Fruit fly (Drosophila melanogaster) whole organism, embryonic: Measurements from ENCODE around the gene Ptp10D.

Source experiments
- BtbVII ChIP-seq: fragments of 200-800 bp; sonication (Bioruptor generic); optimal IDR thresholded peaks from 3 replicates; lab custom pipeline; 2017; ENCODE audit warnings: missing biosample characterization, mild to moderate bottlenecking, missing genetic modification characterization
- CG10543 ChIP-seq: fragments of 200-800 bp; sonication (Bioruptor generic); optimal IDR thresholded peaks from 3 replicates; lab custom pipeline; 2017; ENCODE audit warnings: missing biosample characterization, mild to moderate bottlenecking, missing genetic modification characterization, moderate library complexity
- CG10654 ChIP-seq: fragments of 200-800 bp; sonication (Bioruptor generic); optimal IDR thresholded peaks from 2 replicates; lab custom pipeline; 2016; ENCODE audit warnings: missing biosample characterization, missing genetic modification characterization
- CG11093 ChIP-seq: fragments of 200-800 bp; sonication (Bioruptor generic); IDR thresholded peaks from 3 replicates; pipeline ENCODE4 v1.3.6; 2022; ENCODE audit warnings: missing biosample characterization, missing genetic modification characterization
- CG12071 ChIP-seq: fragments of 200-800 bp; sonication (Bioruptor generic); optimal IDR thresholded peaks from 3 replicates; lab custom pipeline; 2018; ENCODE audit warnings: missing biosample characterization, mild to moderate bottlenecking, missing genetic modification characterization
- CG12769 ChIP-seq: fragments of 200-800 bp; sonication (Bioruptor generic); optimal IDR thresholded peaks from 2 replicates; lab custom pipeline; 2019; ENCODE audit warnings: missing biosample characterization, mild to moderate bottlenecking, missing genetic modification characterization, moderate library complexity
- CG14710 ChIP-seq: fragments of 200-800 bp; sonication (Bioruptor generic); optimal IDR thresholded peaks from 3 replicates; lab custom pipeline; 2019; ENCODE audit warnings: missing biosample characterization, mild to moderate bottlenecking, missing genetic modification characterization, moderate library complexity
- CG15011 ChIP-seq: fragments of 200-800 bp; sonication (Bioruptor generic); optimal IDR thresholded peaks from 3 replicates; lab custom pipeline; 2018; ENCODE audit warnings: missing biosample characterization, mild to moderate bottlenecking, missing genetic modification characterization
- CG15601 ChIP-seq: fragments of 200-800 bp; sonication (Bioruptor generic); optimal IDR thresholded peaks from 3 replicates; lab custom pipeline; 2019; ENCODE audit warnings: missing biosample characterization, mild to moderate bottlenecking, missing genetic modification characterization, moderate library complexity
- CG1602 ChIP-seq: fragments of 200-800 bp; sonication (Bioruptor generic); optimal IDR thresholded peaks from 3 replicates; lab custom pipeline; 2016; ENCODE audit warnings: missing biosample characterization, missing genetic modification characterization
- CG1792 ChIP-seq: fragments of 200-800 bp; sonication (Bioruptor generic); optimal IDR thresholded peaks from 2 replicates; lab custom pipeline; 2016; ENCODE audit warnings: missing biosample characterization, missing genetic modification characterization
- CG2116 ChIP-seq: fragments of 200-800 bp; sonication (Bioruptor generic); optimal IDR thresholded peaks from 3 replicates; lab custom pipeline; 2018; ENCODE audit warnings: missing biosample characterization, mild to moderate bottlenecking, missing genetic modification characterization
- CG3065 ChIP-seq: fragments of 200-800 bp; sonication (Bioruptor generic); optimal IDR thresholded peaks from 2 replicates; lab custom pipeline; 2016; ENCODE audit warnings: missing biosample characterization, missing genetic modification characterization
- CG3726 ChIP-seq: fragments of 200-800 bp; sonication (Bioruptor generic); IDR thresholded peaks from 3 replicates; pipeline ENCODE4, ENCODE4 v1.3.6; 2022; ENCODE audit warnings: missing biosample characterization, missing genetic modification characterization
- CG4328 ChIP-seq: fragments of 200-800 bp; sonication (Bioruptor generic); optimal IDR thresholded peaks from 3 replicates; lab custom pipeline; 2017; ENCODE audit warnings: missing biosample characterization, missing genetic modification reagents, missing genetic modification characterization
- CG6683 ChIP-seq: fragments of 200-800 bp; sonication (Bioruptor generic); optimal IDR thresholded peaks from 2 replicates; lab custom pipeline; 2017; ENCODE audit warnings: missing biosample characterization, mild to moderate bottlenecking, missing genetic modification characterization, missing genetic modification reagents
- CG6689 ChIP-seq: fragments of 200-800 bp; sonication (Bioruptor generic); IDR thresholded peaks from 2 replicates; pipeline ENCODE4 v1.3.6; 2022; ENCODE audit warnings: missing biosample characterization, missing genetic modification characterization
- CG6765 ChIP-seq: fragments of 200-800 bp; sonication (Bioruptor generic); optimal IDR thresholded peaks from 3 replicates; lab custom pipeline; 2017; ENCODE audit warnings: missing biosample characterization, mild to moderate bottlenecking, missing genetic modification characterization
- CG7928 ChIP-seq: fragments of 200-800 bp; sonication (Bioruptor generic); optimal IDR thresholded peaks from 2 replicates; lab custom pipeline; 2017; ENCODE audit warnings: missing biosample characterization, mild to moderate bottlenecking, missing genetic modification characterization
- CG8924 ChIP-seq: fragments of 200-800 bp; optimal IDR thresholded peaks from 3 replicates; lab custom pipeline; 2019; ENCODE audit warnings: missing biosample characterization, mild to moderate bottlenecking, missing genetic modification characterization, moderate library complexity
- Chrac-16 ChIP-seq: fragments of 200-800 bp; sonication (Bioruptor generic); optimal IDR thresholded peaks from 3 replicates; lab custom pipeline; 2016; ENCODE audit warnings: missing biosample characterization, missing genetic modification characterization
- D ChIP-seq, 2 experiments: fragments of 200-800 bp in 1 of 2; fragments of >200 bp in 1 of 2; sonication (Bioruptor generic) in 1 of 2; optimal IDR thresholded peaks; 2 replicates in 1 of 2; 3 replicates in 1 of 2; lab custom pipeline; 2017; ENCODE audit warnings: mild to moderate bottlenecking in 1 of 2, missing biosample characterization in 1 of 2, missing genetic modification characterization in 1 of 2, missing genetic modification reagents in 1 of 2
- ERR ChIP-seq: fragments of 200-800 bp; sonication (Bioruptor generic); optimal IDR thresholded peaks from 2 replicates; lab custom pipeline; 2016; ENCODE audit warnings: missing biosample characterization, missing genetic modification characterization
- Hr39 ChIP-seq: fragments of >200 bp; optimal IDR thresholded peaks from 2 replicates; lab custom pipeline; 2017
- Pdp1 ChIP-seq, 2 experiments: fragments of 200-800 bp; sonication (Bioruptor generic); optimal IDR thresholded peaks; 3 replicates each; lab custom pipeline; 2016; ENCODE audit warnings: missing biosample characterization in 2 of 2, missing genetic modification characterization in 2 of 2, mild to moderate bottlenecking in 1 of 2, moderate library complexity in 1 of 2
- Ptx1 ChIP-seq: fragments of 200-800 bp; sonication (Bioruptor generic); IDR thresholded peaks from 2 replicates; pipeline ENCODE4 v1.3.6; 2022; ENCODE audit warnings: missing biosample characterization, missing genetic modification characterization
- Sry-β ChIP-seq: fragments of 200-800 bp; sonication (Bioruptor generic); optimal IDR thresholded peaks from 2 replicates; lab custom pipeline; 2018; ENCODE audit warnings: missing biosample characterization, mild to moderate bottlenecking, missing genetic modification characterization, moderate library complexity
- Stat92E ChIP-seq, 3 experiments: fragments of >200 bp in 2 of 3; fragments of 200-800 bp in 1 of 3; sonication (Bioruptor generic) in 1 of 3; optimal IDR thresholded peaks; 2 replicates each; lab custom pipeline; 2017 to 2019; ENCODE audit warnings: missing biosample characterization in 3 of 3, missing genetic modification characterization in 3 of 3, mild to moderate bottlenecking in 1 of 3, moderate library complexity in 1 of 3
- Trl ChIP-seq, 3 experiments: fragments of >200 bp in 2 of 3; fragments of 200-800 bp in 1 of 3; sonication (Bioruptor generic) in 1 of 3; optimal IDR thresholded peaks; 2 replicates in 1 of 3; 3 replicates in 2 of 3; lab custom pipeline; 2016 to 2017; ENCODE audit warnings: missing biosample characterization in 1 of 3, missing genetic modification characterization in 1 of 3
- Xbp1 ChIP-seq: fragments of 200-800 bp; sonication (Bioruptor generic); optimal IDR thresholded peaks from 3 replicates; lab custom pipeline; 2016; ENCODE audit warnings: missing biosample characterization, mild to moderate bottlenecking, missing genetic modification characterization
- az2 ChIP-seq: fragments of 200-800 bp; sonication (Bioruptor generic); optimal IDR thresholded peaks from 3 replicates; lab custom pipeline; 2016; ENCODE audit warnings: missing biosample characterization, missing genetic modification characterization
- bsh ChIP-seq, 2 experiments: fragments of 200-800 bp; sonication (Bioruptor generic); optimal IDR thresholded peaks; 2 replicates each; lab custom pipeline; 2017 to 2018; ENCODE audit warnings: mild to moderate bottlenecking in 2 of 2, missing biosample characterization in 2 of 2, missing genetic modification characterization in 2 of 2, moderate library complexity in 1 of 2
- ci ChIP-seq: fragments of 200-800 bp; sonication (Bioruptor generic); IDR thresholded peaks from 3 replicates; pipeline ENCODE4 v1.3.6; 2022; ENCODE audit warnings: missing biosample characterization, missing genetic modification characterization
- gsb-n ChIP-seq: fragments of 200-800 bp; sonication (Bioruptor generic); optimal IDR thresholded peaks from 3 replicates; lab custom pipeline; 2018; ENCODE audit warnings: missing biosample characterization, mild to moderate bottlenecking, missing genetic modification characterization
- ham ChIP-seq: fragments of 200-800 bp; sonication (Bioruptor generic); IDR thresholded peaks from 2 replicates; pipeline ENCODE4 v1.3.6; 2022; ENCODE audit warnings: missing biosample characterization, missing genetic modification characterization
- lilli ChIP-seq: fragments of 200-800 bp; sonication (Bioruptor generic); optimal IDR thresholded peaks from 3 replicates; lab custom pipeline; 2016; ENCODE audit warnings: missing biosample characterization, missing genetic modification characterization
- lola ChIP-seq, 3 experiments: fragments of >200 bp in 2 of 3; fragments of 200-800 bp in 1 of 3; sonication (Bioruptor generic) in 1 of 3; optimal IDR thresholded peaks; 2 replicates each; lab custom pipeline; 2017 to 2019; ENCODE audit warnings: missing biosample characterization in 3 of 3, missing genetic modification characterization in 3 of 3, mild to moderate bottlenecking in 1 of 3, moderate library complexity in 1 of 3
- nau ChIP-seq: fragments of 200-800 bp; sonication (Bioruptor generic); optimal IDR thresholded peaks from 3 replicates; lab custom pipeline; 2017; ENCODE audit warnings: missing biosample characterization, mild to moderate bottlenecking, missing genetic modification characterization, missing genetic modification reagents
- p53 ChIP-seq: fragments of 200-800 bp; sonication (Bioruptor generic); optimal IDR thresholded peaks from 2 replicates; lab custom pipeline; 2016; ENCODE audit warnings: missing biosample characterization, missing genetic modification characterization
- phol ChIP-seq: fragments of 200-800 bp; sonication (Bioruptor generic); optimal IDR thresholded peaks from 3 replicates; lab custom pipeline; 2018; ENCODE audit warnings: missing biosample characterization, mild to moderate bottlenecking, missing genetic modification characterization, moderate library complexity
- pros ChIP-seq: fragments of 200-800 bp; sonication (Bioruptor generic); optimal IDR thresholded peaks from 3 replicates; lab custom pipeline; 2019; ENCODE audit warnings: missing biosample characterization, mild to moderate bottlenecking, missing genetic modification characterization, moderate library complexity
- row ChIP-seq: fragments of 200-800 bp; sonication (Bioruptor generic); IDR thresholded peaks from 3 replicates; pipeline ENCODE4 v1.3.6; 2022; ENCODE audit warnings: missing biosample characterization, missing genetic modification characterization
- sd ChIP-seq: fragments of 200-800 bp; sonication (Bioruptor generic); optimal IDR thresholded peaks from 3 replicates; lab custom pipeline; 2018; ENCODE audit warnings: missing biosample characterization, mild to moderate bottlenecking, missing genetic modification characterization, moderate library complexity
- sens-2 ChIP-seq: fragments of 200-800 bp; sonication (Bioruptor generic); IDR thresholded peaks from 2 replicates; pipeline ENCODE4 v1.3.6; 2022; ENCODE audit warnings: missing biosample characterization, missing genetic modification characterization
- slou ChIP-seq: fragments of 200-800 bp; sonication (Bioruptor generic); optimal IDR thresholded peaks from 3 replicates; lab custom pipeline; 2016; ENCODE audit warnings: missing biosample characterization, missing genetic modification characterization
- sug ChIP-seq: fragments of 200-800 bp; optimal IDR thresholded peaks from 2 replicates; lab custom pipeline; 2019; ENCODE audit warnings: missing biosample characterization, mild to moderate bottlenecking, missing genetic modification characterization, moderate library complexity
- tgo ChIP-seq: fragments of 200-800 bp; sonication (Bioruptor generic); IDR thresholded peaks from 3 replicates; pipeline ENCODE4 v1.3.6; 2022; ENCODE audit warnings: missing biosample characterization, missing genetic modification characterization
- tna ChIP-seq: fragments of 200-800 bp; sonication (Bioruptor generic); IDR thresholded peaks from 2 replicates; pipeline ENCODE4 v1.3.6; 2022; ENCODE audit warnings: missing biosample characterization, missing genetic modification characterization; ENCODE audit not compliant: partially characterized antibody
- zen ChIP-seq: fragments of 200-800 bp; sonication (Bioruptor generic); optimal IDR thresholded peaks from 3 replicates; lab custom pipeline; 2018; ENCODE audit warnings: missing biosample characterization, mild to moderate bottlenecking, missing genetic modification characterization, moderate library complexity

Ptp10D gene

DNA sequence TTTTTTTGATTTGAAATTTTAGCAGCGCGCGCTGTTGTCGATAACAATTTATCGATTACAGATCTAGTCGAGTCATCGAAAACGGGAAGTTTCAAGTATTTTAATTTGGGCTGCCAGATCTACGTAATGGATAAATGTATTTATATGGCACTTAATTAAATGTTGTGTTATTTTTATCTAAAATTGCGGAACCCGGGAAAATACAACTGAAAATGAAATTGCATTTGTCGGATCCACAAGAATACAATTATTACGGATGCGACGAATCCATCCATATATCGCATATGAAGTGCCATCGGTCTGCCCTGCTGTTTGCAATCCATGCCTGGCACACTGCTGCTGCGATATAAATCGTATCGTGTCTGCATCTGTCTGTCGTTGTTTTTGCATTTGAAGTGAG, 98.3 kb downstream of the Ptp10D start, which contains the start of gene Tango10 (continued):
- no peak for TF ChIP-seq gsb-n
- TF ChIP-seq tgo (GFP tag; lab: Robert Waterston, UW), result peak; percentile 37; the same call in 2 of the 3 replicates
- TF ChIP-seq CG3065 (GFP tag; lab: Kevin White, UChicago), result no peak
- TF ChIP-seq CG1602 (GFP tag; lab: Kevin White, UChicago), result peak; percentile 34
- TF ChIP-seq Trl (optimal IDR thresholded peaks at IDR 0.05; lab: Kevin White, UChicago), result no peak
- peak; percentile 45 for TF ChIP-seq Trl (GFP tag; optimal IDR thresholded peaks at IDR 0.05; lab: Kevin White, UChicago)
- TF ChIP-seq CG14710, result peak; percentile 80
- TF ChIP-seq Ptx1 (GFP tag; lab: Robert Waterston, UW), result peak; percentile 62
- TF ChIP-seq ham (GFP tag; lab: Robert Waterston, UW), result no peak
- no peak for TF ChIP-seq Hr39 (lab: Kevin White, UChicago)
- TF ChIP-seq slou (GFP tag; lab: Kevin White, UChicago), result peak; percentile 4
- no peak for TF ChIP-seq CG11093
- no peak for TF ChIP-seq CG3726 (GFP tag; lab: Robert Waterston, UW)
- peak; percentile 69; the same call in 1 of the 2 replicates for TF ChIP-seq tna
- no peak for TF ChIP-seq CG6765 (GFP tag; lab: Kevin White, UChicago)
- peak; percentile 86 for TF ChIP-seq phol
- TF ChIP-seq D (optimal IDR thresholded peaks at IDR 0.05; lab: Kevin White, UChicago), result no peak
- TF ChIP-seq D (GFP tag; optimal IDR thresholded peaks at IDR 0.05; lab: Kevin White, UChicago), result no peak
- peak; percentile 61; the same call in 2 of the 3 replicates for TF ChIP-seq ci
- peak; percentile 67 for TF ChIP-seq Xbp1
- no peak for TF ChIP-seq Stat92E (GFP tag; optimal IDR thresholded peaks at IDR 0.05; lab: Kevin White, UChicago)
- TF ChIP-seq CG12071 (GFP tag; lab: Kevin White, UChicago), result no peak
- TF ChIP-seq CG15601 (tag; lab: Kevin White, UChicago), result peak; percentile 42
- no peak for TF ChIP-seq CG4328 (GFP tag; lab: Kevin White, UChicago)
- TF ChIP-seq CG6683, result no peak
- TF ChIP-seq CG2116 (GFP tag; lab: Kevin White, UChicago), result peak; percentile 83
- TF ChIP-seq bsh (GFP tag; optimal IDR thresholded peaks at IDR 0.05; lab: Kevin White, UChicago), result peak in 1 of 2 experiments; percentile 20
- peak; percentile 29 for TF ChIP-seq az2 (GFP tag; lab: Kevin White, UChicago)
- TF ChIP-seq lilli (GFP tag; lab: Kevin White, UChicago), result peak; percentile 67
- no peak for TF ChIP-seq sd (tag; lab: Kevin White, UChicago)
- TF ChIP-seq lola (GFP tag; optimal IDR thresholded peaks at IDR 0.05; lab: Kevin White, UChicago), result peak in 1 of 3 experiments; percentile 64
- TF ChIP-seq zen, result peak; percentile 57
- TF ChIP-seq p53 (GFP tag; lab: Kevin White, UChicago), result peak; percentile 30
- TF ChIP-seq sug (tag; lab: Kevin White, UChicago), result peak; percentile 53
- TF ChIP-seq CG12769, result no peak
- no peak for TF ChIP-seq CG15011 (GFP tag; lab: Kevin White, UChicago)
- no peak for TF ChIP-seq pros (GFP tag; lab: Kevin White, UChicago)
- TF ChIP-seq CG10543 (GFP tag; lab: Kevin White, UChicago), result no peak
- TF ChIP-seq CG1792 (GFP tag; lab: Kevin White, UChicago), result peak; percentile 57
- TF ChIP-seq sens-2, result no peak
- peak; percentile 55 for TF ChIP-seq Chrac-16 (GFP tag; lab: Kevin White, UChicago)
- TF ChIP-seq Sry-β, result no peak
- TF ChIP-seq Pdp1 (GFP tag; optimal IDR thresholded peaks at IDR 0.05; lab: Kevin White, UChicago), result peak; percentile 35 to 55
- TF ChIP-seq row (GFP tag; lab: Robert Waterston, UW), result peak; percentile 78
- TF ChIP-seq CG6689 (GFP tag; lab: Robert Waterston, UW), result no peak
- TF ChIP-seq nau, result no peak
- peak; percentile 42 for TF ChIP-seq ERR (GFP tag; lab: Kevin White, UChicago)
- peak; percentile 12 for TF ChIP-seq CG10654 (GFP tag; lab: Kevin White, UChicago)
- TF ChIP-seq CG7928 (GFP tag; lab: Kevin White, UChicago), result peak; percentile 76
- no peak for TF ChIP-seq BtbVII (GFP tag; lab: Kevin White, UChicago)
- peak; percentile 43 for TF ChIP-seq CG8924
